Fruit fly (Drosophila melanogaster): ENCODE results near the gene CG9396.

The CG9396 gene

dm6 chr3R:9572929-9573811, 1.7 kb upstream of the CG9396 start (continued):
- TF ChIP-seq Atf3 (GFP tag; optimal IDR thresholded peaks at IDR 0.05) = no peak
- no peak for TF ChIP-seq fd102C (GFP tag; optimal IDR thresholded peaks at IDR 0.05)
- no peak for TF ChIP-seq B-H1 (GFP tag; IDR thresholded peaks at IDR 0.05)
- no peak for TF ChIP-seq CG11696 (GFP tag; IDR thresholded peaks at IDR 0.05)
- no peak for TF ChIP-seq CG8089 (GFP tag; optimal IDR thresholded peaks at IDR 0.05)
- no peak for TF ChIP-seq tx (GFP tag; optimal IDR thresholded peaks at IDR 0.05)
- no peak for TF ChIP-seq CG11504 (tag; optimal IDR thresholded peaks at IDR 0.05)
- TF ChIP-seq CG34376 (GFP tag; optimal IDR thresholded peaks at IDR 0.05) = peak; percentile 24
- no peak for TF ChIP-seq ara (GFP tag; IDR thresholded peaks at IDR 0.05)
- no peak for TF ChIP-seq Hr39 (optimal IDR thresholded peaks at IDR 0.05)
- no peak for TF ChIP-seq cwo (GFP tag; optimal IDR thresholded peaks at IDR 0.05)
- no peak for TF ChIP-seq maf-S (GFP tag; optimal IDR thresholded peaks at IDR 0.05)
- TF ChIP-seq HmgD (GFP tag; optimal IDR thresholded peaks at IDR 0.05) = no peak
- 0 out of 2 replicates have a peak, but pooled peaks have one; percentile 15 for TF ChIP-seq rib (GFP tag; IDR thresholded peaks at IDR 0.05)
- peak; percentile 42 for TF ChIP-seq CG12769 (tag; optimal IDR thresholded peaks at IDR 0.05)
- TF ChIP-seq ham (GFP tag; IDR thresholded peaks at IDR 0.05) = no peak
- TF ChIP-seq ab (GFP tag; optimal IDR thresholded peaks at IDR 0.05) = no peak
- no peak for TF ChIP-seq disco-r (GFP tag; optimal IDR thresholded peaks at IDR 0.05)
- no peak for TF ChIP-seq CG2889 (GFP tag; IDR thresholded peaks at IDR 0.05)
- no peak for TF ChIP-seq salm (tag; optimal IDR thresholded peaks at IDR 0.05)
- TF ChIP-seq Hr78 (GFP tag; optimal IDR thresholded peaks at IDR 0.05) = no peak
- no peak for TF ChIP-seq CG2875 (GFP tag; optimal IDR thresholded peaks at IDR 0.05)
- TF ChIP-seq org-1 (GFP tag; optimal IDR thresholded peaks at IDR 0.05) = no peak
- TF ChIP-seq CG7745 (tag; optimal IDR thresholded peaks at IDR 0.05) = no peak
- no peak for TF ChIP-seq Neu2 (GFP tag; optimal IDR thresholded peaks at IDR 0.05; ENCODE audit: borderline replicate concordance)
- no peak for TF ChIP-seq sr (GFP tag; IDR thresholded peaks at IDR 0.05)
- no peak for TF ChIP-seq CG8924 (tag; optimal IDR thresholded peaks at IDR 0.05)
- TF ChIP-seq dpn (GFP tag; optimal IDR thresholded peaks at IDR 0.05) = no peak
- no peak for TF ChIP-seq CG2202 (tag; optimal IDR thresholded peaks at IDR 0.05)
- TF ChIP-seq NC2α (GFP tag; optimal IDR thresholded peaks at IDR 0.05) = no peak
- TF ChIP-seq ATbp (GFP tag; optimal IDR thresholded peaks at IDR 0.05) = no peak
- TF ChIP-seq chinmo (GFP tag; IDR thresholded peaks at IDR 0.05; ENCODE audit: partially characterized antibody) = peak; percentile 69; the same call in 2 of the 4 replicates
- no peak; the same call in 1 of the 2 replicates for TF ChIP-seq lmd (GFP tag; IDR thresholded peaks at IDR 0.05)
- TF ChIP-seq CG7987 (GFP tag; optimal IDR thresholded peaks at IDR 0.05) = peak; percentile 47
- TF ChIP-seq pzg (GFP tag; optimal IDR thresholded peaks at IDR 0.05) = no peak
- no peak for TF ChIP-seq CG5245 (GFP tag; optimal IDR thresholded peaks at IDR 0.05)
- TF ChIP-seq ken (GFP tag; IDR thresholded peaks at IDR 0.05) = no peak
- no peak for TF ChIP-seq Vsx1 (GFP tag; optimal IDR thresholded peaks at IDR 0.05)
- no peak for TF ChIP-seq dmrt99B (tag; optimal IDR thresholded peaks at IDR 0.05)
- TF ChIP-seq Sry-β (GFP tag; optimal IDR thresholded peaks at IDR 0.05) = no peak
- TF ChIP-seq knrl (GFP tag; IDR thresholded peaks at IDR 0.05; ENCODE audit: partially characterized antibody) = no peak
- peak; percentile 50 for TF ChIP-seq sug (tag; optimal IDR thresholded peaks at IDR 0.05)
- no peak for TF ChIP-seq run (tag; optimal IDR thresholded peaks at IDR 0.05)
- peak; percentile 71 for TF ChIP-seq Jarid2 (GFP tag; optimal IDR thresholded peaks at IDR 0.05)
- TF ChIP-seq Elba2 (GFP tag; optimal IDR thresholded peaks at IDR 0.05) = no peak
- TF ChIP-seq sqz (GFP tag; optimal IDR thresholded peaks at IDR 0.05) = no peak
- no peak for TF ChIP-seq MESR4 (GFP tag; optimal IDR thresholded peaks at IDR 0.05)
- no peak for TF ChIP-seq wor (GFP tag; IDR thresholded peaks at IDR 0.05)
- TF ChIP-seq Pdp1 (GFP tag; optimal IDR thresholded peaks at IDR 0.05) = peak in 1 of 2 experiments; percentile 96

Measured in whole organism, embryonic.